Worm (Caenorhabditis elegans) whole organism, midembryonic: ENCODE data around the gene F07H5.10.

ENCODE experiments used
- T22C8.4 ChIP-seq: fragments of 200-800 bp; sonication (Bioruptor generic); IDR thresholded peaks from 2 replicates; pipeline ENCODE4 v1.3.6; 2022; ENCODE audit warnings: missing genetic modification characterization, missing compliant biosample characterization
- cog-1 ChIP-seq: sonication (generic microtip); optimal IDR thresholded peaks from 2 replicates; lab custom pipeline; 2016; ENCODE audit warnings: missing genetic modification characterization, missing compliant biosample characterization
- flt-1 ChIP-seq: fragments of 200-800 bp; sonication (Bioruptor generic); IDR thresholded peaks from 2 replicates; pipeline ENCODE4 v1.3.6; 2022; ENCODE audit warnings: missing genetic modification characterization, missing compliant biosample characterization
- klf-2 ChIP-seq: fragments of 200-800 bp; sonication (Bioruptor generic); conservative IDR thresholded peaks from 2 replicates; pipeline ENCODE4 v1.3.6; 2022; ENCODE audit warnings: missing genetic modification reagents, missing genetic modification characterization, missing compliant biosample characterization
- med-1 ChIP-seq: sonication (generic microtip); optimal IDR thresholded peaks from 2 replicates; lab custom pipeline; 2017; ENCODE audit warnings: missing genetic modification characterization, mild to moderate bottlenecking, missing compliant biosample characterization, antibody characterized with exemption, missing genetic modification reagents; ENCODE audit not compliant: insufficient read depth
- ref-1 ChIP-seq: fragments of 200-800 bp; sonication (Bioruptor generic); conservative IDR thresholded peaks from 2 replicates; pipeline ENCODE4 v1.3.6; 2022; ENCODE audit warnings: missing genetic modification reagents, missing genetic modification characterization, missing compliant biosample characterization
- tab-1 ChIP-seq: fragments of 200-800 bp; sonication (Bioruptor generic); IDR thresholded peaks from 2 replicates; pipeline ENCODE4 v1.3.6; 2022; ENCODE audit warnings: missing genetic modification characterization, missing compliant biosample characterization
- ztf-23 ChIP-seq: fragments of 200-800 bp; sonication (Bioruptor generic); IDR thresholded peaks from 2 replicates; pipeline ENCODE4 v1.3.6; 2022; ENCODE audit warnings: missing genetic modification reagents, missing genetic modification characterization, missing compliant biosample characterization
- ztf-29 ChIP-seq: fragments of 200-800 bp; sonication (Bioruptor generic); IDR thresholded peaks from 2 replicates; pipeline ENCODE4 v1.3.6; 2022; ENCODE audit warnings: missing genetic modification reagents, missing genetic modification characterization, missing compliant biosample characterization

DNA sequence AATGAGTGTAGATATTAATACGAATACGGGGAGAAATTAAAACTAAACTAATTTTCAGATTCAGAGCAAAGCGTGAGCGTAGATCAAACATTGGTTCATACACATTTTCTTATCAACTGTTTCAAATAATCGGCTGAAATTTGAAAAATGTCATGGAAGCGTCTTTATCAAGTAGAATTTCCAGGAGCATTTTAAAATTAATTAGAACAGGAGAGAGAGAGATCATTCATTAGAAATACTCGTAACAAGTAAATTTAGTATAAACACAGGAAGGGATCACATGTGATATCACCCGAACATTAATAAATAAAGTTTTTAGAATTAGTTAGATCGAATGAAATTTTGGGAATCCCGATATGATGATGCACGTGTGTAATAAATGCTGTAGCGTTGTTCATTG is 1.5 kb downstream of the F07H5.10 start, which contains the start of gene pho-13:
- no peak for TF ChIP-seq T22C8.4 (GFP tag; lab: Robert Waterston, UW)
- no peak for TF ChIP-seq ztf-23
- TF ChIP-seq cog-1, result no peak
- TF ChIP-seq flt-1 (GFP tag; lab: Robert Waterston, UW), result no peak
- no peak for TF ChIP-seq tab-1 (GFP tag; lab: Robert Waterston, UW)
- no peak for TF ChIP-seq klf-2
- no peak for TF ChIP-seq ref-1 (GFP tag; lab: Robert Waterston, UW)
- TF ChIP-seq ztf-29 (GFP tag; lab: Robert Waterston, UW), result no peak
- no peak for TF ChIP-seq med-1 (GFP tag; lab: Kevin White, UChicago)
